Worm (Caenorhabditis elegans) whole organism, mixed stage, embryonic: ENCODE data around the gene cutl-9.

ENCODE experiments used
- bed-3 ChIP-seq: fragments of 200-800 bp; sonication (Bioruptor generic); optimal IDR thresholded peaks from 3 replicates; lab custom pipeline; 2018; ENCODE audit warnings: mild to moderate bottlenecking, missing genetic modification characterization, moderate library complexity, missing compliant biosample characterization
- blmp-1 ChIP-seq: fragments of 150-350 bp; optimal IDR thresholded peaks from 2 replicates; lab custom pipeline; 2014; ENCODE audit warnings: missing biosample characterization, missing genetic modification characterization
- ces-1 ChIP-seq: fragments of 150-350 bp; optimal IDR thresholded peaks from 2 replicates; lab custom pipeline; 2014; ENCODE audit warnings: missing biosample characterization, missing genetic modification reagents, missing genetic modification characterization
- mep-1 ChIP-seq: fragments of 150-350 bp; optimal IDR thresholded peaks from 2 replicates; lab custom pipeline; 2017; ENCODE audit warnings: missing biosample characterization, missing genetic modification reagents, missing genetic modification characterization, inconsistent platforms
- nhr-12 ChIP-seq: fragments of 150-350 bp; optimal IDR thresholded peaks from 2 replicates; lab custom pipeline; 2014; ENCODE audit warnings: missing biosample characterization, missing genetic modification characterization
- nhr-237 ChIP-seq: fragments of 150-350 bp; optimal IDR thresholded peaks from 2 replicates; lab custom pipeline; 2014; ENCODE audit warnings: missing biosample characterization, missing genetic modification characterization
- nhr-28 ChIP-seq: fragments of 150-350 bp; optimal IDR thresholded peaks from 2 replicates; lab custom pipeline; 2014; ENCODE audit warnings: missing biosample characterization, missing genetic modification characterization
- nhr-76 ChIP-seq: sonication (generic microtip); optimal IDR thresholded peaks from 2 replicates; lab custom pipeline; 2017; ENCODE audit warnings: missing biosample characterization, missing genetic modification characterization
- pha-4 ChIP-seq: fragments of 150-350 bp; optimal IDR thresholded peaks from 2 replicates; lab custom pipeline; 2018; ENCODE audit warnings: missing biosample characterization, missing genetic modification reagents, missing genetic modification characterization
- snpc-4 ChIP-seq: fragments of 150-350 bp; optimal IDR thresholded peaks from 2 replicates; lab custom pipeline; 2014; ENCODE audit warnings: missing biosample characterization, missing genetic modification characterization
- sptf-1 ChIP-seq: sonication (generic microtip); optimal IDR thresholded peaks from 2 replicates; lab custom pipeline; 2017; ENCODE audit warnings: mild to moderate bottlenecking, missing genetic modification characterization, moderate library complexity, missing compliant biosample characterization
- unc-39 ChIP-seq: fragments of 150-350 bp; optimal IDR thresholded peaks from 2 replicates; lab custom pipeline; 2014; ENCODE audit warnings: missing biosample characterization, missing genetic modification characterization
- unc-62 ChIP-seq: fragments of 150-350 bp; optimal IDR thresholded peaks from 2 replicates; lab custom pipeline; 2014; ENCODE audit warnings: missing biosample characterization, missing genetic modification reagents, missing genetic modification characterization
- ztf-11 ChIP-seq: fragments of 150-350 bp; optimal IDR thresholded peaks from 2 replicates; lab custom pipeline; 2014; ENCODE audit warnings: missing biosample characterization, missing genetic modification characterization

DNA sequence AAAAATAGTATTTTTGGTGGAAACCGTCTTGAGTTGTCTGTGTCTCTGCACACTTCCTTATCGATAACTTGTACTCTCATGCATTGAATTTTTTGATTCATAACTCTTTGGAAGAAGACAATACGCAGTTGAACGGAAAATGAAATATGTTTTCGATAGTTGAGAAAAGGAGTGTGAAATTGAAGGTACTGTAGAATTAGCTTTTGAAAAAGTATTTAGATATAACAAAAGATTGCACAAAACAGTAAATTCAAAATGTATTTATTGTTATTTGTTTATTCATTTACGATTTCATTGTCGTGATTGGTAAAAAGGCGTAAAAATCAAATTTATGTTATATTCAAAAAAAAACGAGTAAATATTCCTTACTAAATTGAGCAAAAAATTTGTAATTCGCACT lies 25.6 kb upstream of the cutl-9 start, which contains the start of gene C14A4.7:
- TF ChIP-seq pha-4 (tag; lab: Kevin White, UChicago): no peak
- no peak for TF ChIP-seq snpc-4 (tag; lab: Kevin White, UChicago)
- TF ChIP-seq nhr-28 (tag; lab: Kevin White, UChicago): no peak
- no peak for TF ChIP-seq ztf-11
- no peak for TF ChIP-seq mep-1 (tag; lab: Kevin White, UChicago)
- TF ChIP-seq nhr-12 (tag; lab: Kevin White, UChicago): no peak
- TF ChIP-seq sptf-1: no peak
- no peak for TF ChIP-seq unc-39 (tag; lab: Kevin White, UChicago)
- TF ChIP-seq blmp-1 (tag; lab: Kevin White, UChicago): no peak
- TF ChIP-seq bed-3 (GFP tag; lab: Kevin White, UChicago): no peak
- TF ChIP-seq nhr-237 (tag; lab: Kevin White, UChicago): no peak
- TF ChIP-seq unc-62 (GFP tag; lab: Kevin White, UChicago): no peak
- TF ChIP-seq nhr-76 (tag; lab: Kevin White, UChicago): no peak
- no peak for TF ChIP-seq ces-1 (GFP tag; lab: Kevin White, UChicago)
